Worm (Caenorhabditis elegans): ENCODE results near the gene srb-5.

The srb-5 gene

DNA sequence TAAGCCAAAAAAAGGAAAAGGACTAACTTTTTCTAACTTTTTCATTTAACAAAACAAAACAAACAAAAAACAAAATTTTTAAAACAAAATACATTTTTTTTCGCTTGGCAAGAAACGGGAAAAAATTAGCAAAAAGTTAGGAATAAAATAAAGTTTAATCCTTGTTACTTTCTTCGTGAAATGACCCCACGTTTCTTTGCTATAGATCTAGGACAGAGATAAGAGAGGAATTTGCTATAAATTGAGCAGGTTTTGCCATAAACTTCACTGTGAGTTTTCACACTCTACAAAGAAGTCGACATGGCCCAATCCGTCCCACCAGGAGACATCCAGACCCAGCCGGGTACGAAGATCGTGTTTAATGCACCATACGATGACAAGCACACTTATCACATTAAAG is 36.3 kb upstream of the srb-5 start, which contains the start of gene msp-50:
Gene msp-50 (plus strand): TSS at position 301 of the 400 bp plus-strand sequence.
- TF ChIP-seq klf-2 (GFP tag; conservative IDR thresholded peaks at IDR 0.05) (no peak), flt-1 (GFP tag; IDR thresholded peaks at IDR 0.05) (no peak), tab-1 (GFP tag; IDR thresholded peaks at IDR 0.05) (no peak), T22C8.4 (GFP tag; IDR thresholded peaks at IDR 0.05) (no peak), ztf-29 (GFP tag; IDR thresholded peaks at IDR 0.05) (no peak), med-1 (GFP tag; optimal IDR thresholded peaks at IDR 0.05; ENCODE audit: insufficient read depth) (no peak), ref-1 (GFP tag; conservative IDR thresholded peaks at IDR 0.05) (no peak), ztf-23 (GFP tag; IDR thresholded peaks at IDR 0.05) (no peak), cog-1 (tag; optimal IDR thresholded peaks at IDR 0.05) (no peak)

DNA sequence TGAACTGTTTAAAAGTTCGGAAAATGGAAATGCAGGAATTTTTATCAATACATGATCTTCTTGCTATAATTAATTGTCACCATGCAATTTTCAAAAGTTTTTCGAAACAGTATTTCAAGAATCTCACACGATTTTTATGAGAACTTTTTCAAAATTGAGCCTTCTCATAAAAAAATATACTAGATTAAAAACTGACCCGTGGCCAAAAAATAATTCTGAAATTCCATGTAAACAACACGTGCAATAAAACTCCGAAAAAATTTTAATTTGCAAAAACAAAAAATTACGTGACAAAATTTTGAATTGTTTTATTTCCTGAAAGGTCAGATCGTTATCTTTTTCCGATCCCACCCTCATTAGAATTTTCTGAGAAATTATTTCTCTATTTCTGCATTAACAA is 32.3 kb upstream of the srb-5 start, which contains the start of gene C34F11.5:
Gene C34F11.5 (plus strand): TSS at position 301 of the 400 bp plus-strand sequence.
- TF ChIP-seq ref-1 (GFP tag; conservative IDR thresholded peaks at IDR 0.05) = no peak
- TF ChIP-seq flt-1 (GFP tag; IDR thresholded peaks at IDR 0.05) = no peak
- no peak for TF ChIP-seq ztf-29 (GFP tag; IDR thresholded peaks at IDR 0.05)
- TF ChIP-seq klf-2 (GFP tag; conservative IDR thresholded peaks at IDR 0.05) = no peak
- TF ChIP-seq T22C8.4 (GFP tag; IDR thresholded peaks at IDR 0.05) = no peak
- no peak for TF ChIP-seq tab-1 (GFP tag; IDR thresholded peaks at IDR 0.05)
- TF ChIP-seq ztf-23 (GFP tag; IDR thresholded peaks at IDR 0.05) = no peak
- no peak for TF ChIP-seq cog-1 (tag; optimal IDR thresholded peaks at IDR 0.05)
- no peak for TF ChIP-seq med-1 (GFP tag; optimal IDR thresholded peaks at IDR 0.05; ENCODE audit: insufficient read depth)

DNA sequence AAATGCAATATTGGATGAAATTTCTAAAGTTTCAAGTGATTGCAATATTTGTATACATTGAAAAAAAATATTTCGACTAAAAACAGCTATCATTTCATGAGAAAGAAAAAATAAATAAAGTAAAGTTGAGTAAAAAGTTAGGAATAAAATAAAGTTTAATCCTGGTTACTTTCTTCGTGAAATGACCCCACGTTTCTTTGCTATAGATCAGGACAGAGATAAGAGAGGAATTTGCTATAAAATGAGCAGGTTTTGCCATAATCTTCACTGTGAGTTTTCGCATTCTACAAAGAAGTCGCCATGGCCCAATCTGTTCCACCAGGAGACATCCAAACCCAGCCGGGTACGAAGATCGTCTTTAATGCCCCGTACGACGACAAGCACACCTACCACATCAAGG is 30.9 kb upstream of the srb-5 start, which contains the start of gene msp-49:
Gene msp-49 (plus strand): TSS at position 301 of the 400 bp plus-strand sequence.
- no peak for TF ChIP-seq klf-2 (GFP tag; conservative IDR thresholded peaks at IDR 0.05)
- TF ChIP-seq flt-1 (GFP tag; IDR thresholded peaks at IDR 0.05) = no peak
- TF ChIP-seq tab-1 (GFP tag; IDR thresholded peaks at IDR 0.05) = no peak
- TF ChIP-seq ref-1 (GFP tag; conservative IDR thresholded peaks at IDR 0.05) = no peak

DNA sequence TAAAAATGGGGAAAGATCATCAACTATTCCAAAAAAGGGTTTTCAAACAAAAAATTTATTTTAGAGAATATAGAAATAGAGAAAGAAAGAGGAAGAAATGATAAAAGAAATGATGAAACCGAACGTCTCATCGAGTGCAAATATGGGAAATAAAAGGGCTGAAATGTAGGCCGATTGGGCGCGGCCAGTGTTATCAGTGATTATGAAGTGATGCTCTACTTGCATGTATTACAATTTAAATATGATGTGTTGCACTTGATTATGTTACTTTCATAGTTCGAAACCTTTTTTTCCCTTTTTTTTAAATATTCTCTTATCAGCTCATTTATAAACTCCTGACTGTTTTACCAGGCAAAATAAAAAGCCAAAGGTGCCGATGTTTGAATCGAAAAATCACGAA is 28.6 kb upstream of the srb-5 start:
- TF ChIP-seq ztf-29 (GFP tag; IDR thresholded peaks at IDR 0.05) = no peak
- TF ChIP-seq cog-1 (tag; optimal IDR thresholded peaks at IDR 0.05) = no peak
- TF ChIP-seq tab-1 (GFP tag; IDR thresholded peaks at IDR 0.05) = no peak
- TF ChIP-seq ztf-23 (GFP tag; IDR thresholded peaks at IDR 0.05) = no peak
- TF ChIP-seq med-1 (GFP tag; optimal IDR thresholded peaks at IDR 0.05; ENCODE audit: insufficient read depth) = no peak
- TF ChIP-seq flt-1 (GFP tag; IDR thresholded peaks at IDR 0.05) = no peak
- no peak for TF ChIP-seq ref-1 (GFP tag; conservative IDR thresholded peaks at IDR 0.05)
- TF ChIP-seq klf-2 (GFP tag; conservative IDR thresholded peaks at IDR 0.05) = no peak
- TF ChIP-seq T22C8.4 (GFP tag; IDR thresholded peaks at IDR 0.05) = no peak

DNA sequence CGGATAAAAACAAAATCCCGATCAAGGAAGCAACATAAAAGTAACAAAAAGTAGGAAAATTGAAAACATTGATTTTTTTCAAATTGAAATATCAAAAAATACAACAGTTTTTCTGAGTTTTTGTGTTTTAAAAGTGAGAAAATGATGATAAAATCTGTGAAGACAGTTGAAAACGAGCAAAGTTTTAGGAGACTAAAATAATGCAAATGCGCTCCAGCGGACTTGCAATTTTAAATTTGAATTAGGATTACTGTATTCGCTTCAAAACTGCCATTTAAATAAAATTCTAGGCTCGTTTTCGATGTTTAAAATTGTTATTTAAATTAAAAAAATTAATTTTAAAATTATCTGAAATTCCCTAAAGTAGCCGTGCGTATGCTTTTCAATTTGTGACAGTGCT is 24.8 kb upstream of the srb-5 start:
- no peak for TF ChIP-seq ztf-29 (GFP tag; IDR thresholded peaks at IDR 0.05)
- TF ChIP-seq tab-1 (GFP tag; IDR thresholded peaks at IDR 0.05) = no peak
- TF ChIP-seq T22C8.4 (GFP tag; IDR thresholded peaks at IDR 0.05) = no peak
- no peak for TF ChIP-seq ref-1 (GFP tag; conservative IDR thresholded peaks at IDR 0.05)
- no peak for TF ChIP-seq ztf-23 (GFP tag; IDR thresholded peaks at IDR 0.05)
- TF ChIP-seq flt-1 (GFP tag; IDR thresholded peaks at IDR 0.05) = no peak
- TF ChIP-seq cog-1 (tag; optimal IDR thresholded peaks at IDR 0.05) = no peak
- TF ChIP-seq klf-2 (GFP tag; conservative IDR thresholded peaks at IDR 0.05) = no peak
- TF ChIP-seq med-1 (GFP tag; optimal IDR thresholded peaks at IDR 0.05; ENCODE audit: insufficient read depth) = no peak

DNA sequence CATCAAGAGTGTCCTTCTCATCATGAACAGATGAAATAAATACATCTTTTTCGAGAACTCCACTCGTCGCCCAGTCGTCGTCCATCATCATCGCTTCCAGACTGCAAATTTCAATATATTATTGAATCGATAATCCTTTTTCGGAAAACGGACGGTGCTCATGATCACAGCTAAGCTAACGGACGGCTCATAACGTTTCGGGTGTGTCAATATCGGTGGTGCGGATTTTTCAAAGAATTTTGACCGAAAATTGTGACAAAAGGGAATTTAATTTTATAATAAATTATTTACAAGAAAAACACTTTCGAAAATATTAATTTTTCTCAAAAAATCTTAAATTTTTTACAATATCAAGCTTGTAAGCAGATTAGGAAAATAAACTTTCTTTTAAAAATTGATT is 24.3 kb upstream of the srb-5 start, which contains the start of gene crh-2:
Gene crh-2 (minus strand): TSS at position 101 of the 400 bp plus-strand sequence.
- TF ChIP-seq tab-1 (GFP tag; IDR thresholded peaks at IDR 0.05) (no peak), ztf-23 (GFP tag; IDR thresholded peaks at IDR 0.05) (no peak), flt-1 (GFP tag; IDR thresholded peaks at IDR 0.05) (no peak), T22C8.4 (GFP tag; IDR thresholded peaks at IDR 0.05) (no peak), klf-2 (GFP tag; conservative IDR thresholded peaks at IDR 0.05) (no peak), ref-1 (GFP tag; conservative IDR thresholded peaks at IDR 0.05) (no peak), cog-1 (tag; optimal IDR thresholded peaks at IDR 0.05) (no peak), ztf-29 (GFP tag; IDR thresholded peaks at IDR 0.05) (no peak), med-1 (GFP tag; optimal IDR thresholded peaks at IDR 0.05; ENCODE audit: insufficient read depth) (no peak)

DNA sequence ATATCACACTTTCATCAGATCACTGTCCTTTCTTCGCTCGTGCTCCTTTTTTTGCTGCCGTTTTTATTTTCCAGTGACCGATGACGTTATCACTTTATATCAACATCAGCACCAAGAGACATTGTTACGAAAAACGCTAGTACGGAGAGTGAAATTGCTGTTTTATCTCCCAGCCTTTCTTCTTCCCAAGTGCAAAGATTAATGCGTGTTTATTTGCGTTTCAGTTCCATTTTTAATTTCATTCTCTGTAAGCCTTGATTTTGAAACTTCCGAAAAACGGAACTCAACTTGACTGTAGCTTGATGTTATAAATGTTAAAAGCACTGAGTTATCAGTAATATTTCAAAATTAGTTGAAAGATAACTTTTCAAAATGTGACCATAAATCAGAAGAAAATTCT is 23.7 kb upstream of the srb-5 start:
- TF ChIP-seq cog-1 (tag; optimal IDR thresholded peaks at IDR 0.05) (no peak), med-1 (GFP tag; optimal IDR thresholded peaks at IDR 0.05; ENCODE audit: insufficient read depth) (no peak), flt-1 (GFP tag; IDR thresholded peaks at IDR 0.05) (no peak), T22C8.4 (GFP tag; IDR thresholded peaks at IDR 0.05) (no peak), klf-2 (GFP tag; conservative IDR thresholded peaks at IDR 0.05) (no peak), tab-1 (GFP tag; IDR thresholded peaks at IDR 0.05) (no peak), ztf-29 (GFP tag; IDR thresholded peaks at IDR 0.05) (no peak), ref-1 (GFP tag; conservative IDR thresholded peaks at IDR 0.05) (no peak), ztf-23 (GFP tag; IDR thresholded peaks at IDR 0.05) (no peak)

DNA sequence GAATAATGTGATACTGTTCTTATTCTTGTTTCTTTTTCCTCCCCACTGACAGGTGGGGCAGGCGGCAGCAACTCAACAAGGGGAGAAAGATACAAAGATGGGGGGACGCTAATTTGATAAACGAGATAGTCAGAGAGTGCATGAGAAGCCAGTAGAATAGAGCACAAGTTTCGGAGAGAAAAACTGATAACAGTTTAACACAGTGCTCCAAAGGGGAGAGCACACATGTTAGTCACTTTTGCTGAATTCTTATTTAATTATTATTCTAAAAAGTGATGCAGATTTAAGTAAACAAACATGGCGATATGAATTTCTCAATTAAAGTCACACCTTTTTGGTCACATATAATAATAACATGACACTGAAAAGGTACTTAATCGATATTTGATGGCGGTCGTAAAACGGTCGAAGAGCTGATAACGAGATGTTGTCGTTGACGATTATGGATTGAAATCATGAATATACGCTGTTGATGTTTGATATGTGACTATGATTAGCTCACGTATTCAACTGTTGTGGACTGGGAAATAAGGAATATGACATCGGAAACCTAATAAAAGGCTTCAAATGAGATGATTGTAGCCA is 22.9 kb upstream of the srb-5 start:
- TF ChIP-seq cog-1 (tag; optimal IDR thresholded peaks at IDR 0.05) = no peak
- TF ChIP-seq ref-1 (GFP tag; conservative IDR thresholded peaks at IDR 0.05) = no peak
- TF ChIP-seq klf-2 (GFP tag; conservative IDR thresholded peaks at IDR 0.05) = no peak
- TF ChIP-seq tab-1 (GFP tag; IDR thresholded peaks at IDR 0.05) = no peak
- TF ChIP-seq T22C8.4 (GFP tag; IDR thresholded peaks at IDR 0.05) = no peak
- TF ChIP-seq flt-1 (GFP tag; IDR thresholded peaks at IDR 0.05) = no peak
- no peak for TF ChIP-seq med-1 (GFP tag; optimal IDR thresholded peaks at IDR 0.05; ENCODE audit: insufficient read depth)

DNA sequence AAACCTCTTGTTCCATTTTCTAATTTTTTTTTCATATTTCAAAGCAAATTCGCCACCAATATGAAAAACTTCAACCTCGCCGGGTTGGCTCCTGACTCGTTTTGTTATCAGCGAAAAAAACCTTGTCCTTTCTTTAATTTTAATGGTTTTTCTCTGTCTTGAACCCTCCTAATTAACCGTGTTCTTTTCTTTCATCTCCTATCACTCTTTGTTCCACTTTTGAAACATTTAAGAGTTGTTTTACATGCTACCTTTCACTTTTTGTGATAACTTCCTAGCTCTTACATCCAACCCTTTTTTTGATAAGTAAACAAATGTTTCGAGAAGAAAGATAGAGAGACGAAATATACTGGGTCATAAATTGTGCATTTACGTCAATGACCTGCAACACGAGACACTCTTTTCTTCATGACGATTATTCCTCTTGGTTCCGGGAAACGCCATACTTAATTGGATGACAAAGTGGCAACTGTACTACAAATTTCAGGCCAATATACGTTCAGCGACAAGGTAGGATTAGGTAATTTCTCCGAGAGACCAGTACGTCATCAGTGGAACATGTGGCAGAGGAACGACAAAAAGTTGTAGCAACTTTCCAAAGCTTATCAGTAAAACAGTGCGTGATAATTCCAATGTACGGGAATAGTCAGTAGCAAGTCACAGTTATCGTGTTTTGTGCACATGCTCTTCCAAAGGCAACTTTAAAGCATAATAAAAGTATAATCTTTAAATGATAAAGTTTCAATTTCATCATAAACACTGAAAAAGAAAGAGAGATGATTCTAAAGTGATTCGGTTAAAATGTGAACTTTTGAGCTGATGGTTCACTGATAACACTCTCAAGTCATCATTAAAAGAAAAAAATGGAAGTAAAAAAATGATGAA is 21.7 kb upstream of the srb-5 start:
- TF ChIP-seq cog-1 (tag; optimal IDR thresholded peaks at IDR 0.05) (no peak), flt-1 (GFP tag; IDR thresholded peaks at IDR 0.05) (no peak), T22C8.4 (GFP tag; IDR thresholded peaks at IDR 0.05) (no peak), ztf-29 (GFP tag; IDR thresholded peaks at IDR 0.05) (no peak), ztf-23 (GFP tag; IDR thresholded peaks at IDR 0.05) (no peak), klf-2 (GFP tag; conservative IDR thresholded peaks at IDR 0.05) (no peak), med-1 (GFP tag; optimal IDR thresholded peaks at IDR 0.05; ENCODE audit: insufficient read depth) (no peak), tab-1 (GFP tag; IDR thresholded peaks at IDR 0.05) (no peak), ref-1 (GFP tag; conservative IDR thresholded peaks at IDR 0.05) (no peak)

Measured in whole organism, midembryonic.